Fruit fly (Drosophila melanogaster) whole organism, adult: ENCODE results near the gene CG10584.
A peak's percentile ranks its signal among the peaks of the same experiment; 100 is the strongest.

Experiments
- CG11617 ChIP-seq: fragments of 200-800 bp; sonication (Bioruptor generic); optimal IDR thresholded peaks from 2 replicates; lab custom pipeline; 2017; ENCODE audit warnings: mild to moderate bottlenecking, missing biosample characterization, missing genetic modification reagents, missing genetic modification characterization
- CG12768 ChIP-seq: fragments of 200-800 bp; sonication (Bioruptor generic); optimal IDR thresholded peaks from 2 replicates; lab custom pipeline; 2017; ENCODE audit warnings: missing biosample characterization, missing genetic modification characterization, mild to moderate bottlenecking, moderate library complexity, missing genetic modification reagents
- CG14711 ChIP-seq: fragments of 200-800 bp; sonication (Bioruptor generic); optimal IDR thresholded peaks from 2 replicates; lab custom pipeline; 2018; ENCODE audit warnings: missing biosample characterization, mild to moderate bottlenecking, missing genetic modification characterization, moderate library complexity
- CG1620 ChIP-seq: fragments of 200-800 bp; sonication (Bioruptor generic); optimal IDR thresholded peaks from 2 replicates; lab custom pipeline; 2016; ENCODE audit warnings: missing biosample characterization, missing genetic modification characterization
- CG33017 ChIP-seq: fragments of 200-800 bp; sonication (Bioruptor generic); optimal IDR thresholded peaks from 2 replicates; lab custom pipeline; 2018; ENCODE audit warnings: missing biosample characterization, mild to moderate bottlenecking, missing genetic modification characterization, moderate library complexity
- CG5204 ChIP-seq: fragments of 200-800 bp; sonication (Bioruptor generic); optimal IDR thresholded peaks from 2 replicates; lab custom pipeline; 2016; ENCODE audit warnings: missing biosample characterization, missing genetic modification characterization
- CG7045 ChIP-seq: fragments of 200-800 bp; sonication (Bioruptor generic); optimal IDR thresholded peaks from 2 replicates; lab custom pipeline; 2017; ENCODE audit warnings: missing biosample characterization, mild to moderate bottlenecking, missing genetic modification characterization
- CG7101 ChIP-seq: fragments of 200-800 bp; sonication (Bioruptor generic); optimal IDR thresholded peaks from 2 replicates; lab custom pipeline; 2018; ENCODE audit warnings: missing biosample characterization, mild to moderate bottlenecking, missing genetic modification characterization, moderate library complexity
- Clk ChIP-seq: fragments of 200-800 bp; sonication (Bioruptor generic); optimal IDR thresholded peaks from 2 replicates; lab custom pipeline; 2017; ENCODE audit warnings: missing biosample characterization, missing genetic modification characterization
- Crg-1 ChIP-seq: fragments of 200-800 bp; sonication (Bioruptor generic); optimal IDR thresholded peaks from 2 replicates; lab custom pipeline; 2016; ENCODE audit warnings: missing biosample characterization, missing genetic modification characterization
- Hr96 ChIP-seq: fragments of 200-800 bp; sonication (Bioruptor generic); optimal IDR thresholded peaks from 2 replicates; lab custom pipeline; 2016; ENCODE audit warnings: missing biosample characterization, missing genetic modification characterization
- Mnt ChIP-seq: fragments of 200-800 bp; sonication (Bioruptor generic); optimal IDR thresholded peaks from 2 replicates; lab custom pipeline; 2016; ENCODE audit warnings: missing biosample characterization, mild to moderate bottlenecking, missing genetic modification characterization
- bab1 ChIP-seq: fragments of 200-800 bp; sonication (Bioruptor generic); optimal IDR thresholded peaks from 3 replicates; lab custom pipeline; 2019; ENCODE audit warnings: missing biosample characterization, mild to moderate bottlenecking, missing genetic modification characterization, moderate library complexity
- cic ChIP-seq: fragments of 200-800 bp; sonication (Bioruptor generic); optimal IDR thresholded peaks from 2 replicates; lab custom pipeline; 2017; ENCODE audit warnings: missing biosample characterization, mild to moderate bottlenecking, missing genetic modification characterization, moderate library complexity
- cnc ChIP-seq, 2 experiments: fragments of >200 bp; optimal IDR thresholded peaks; 2 replicates each; lab custom pipeline; 2017
- kay ChIP-seq: fragments of 200-800 bp; sonication (Bioruptor generic); peaks from one replicate; lab custom pipeline; 2016; ENCODE audit warnings: missing biosample characterization, missing genetic modification characterization, borderline replicate concordance
- ovo ChIP-seq: fragments of 200-800 bp; sonication (Bioruptor generic); optimal IDR thresholded peaks from 2 replicates; lab custom pipeline; 2016; ENCODE audit warnings: missing biosample characterization, missing genetic modification characterization
- pad ChIP-seq: fragments of 200-800 bp; sonication (Bioruptor generic); optimal IDR thresholded peaks from 3 replicates; lab custom pipeline; 2017; ENCODE audit warnings: missing biosample characterization, missing genetic modification characterization, mild to moderate bottlenecking, moderate library complexity, missing genetic modification reagents
- tj ChIP-seq: fragments of 200-800 bp; sonication (Bioruptor generic); optimal IDR thresholded peaks from 3 replicates; lab custom pipeline; 2017; ENCODE audit warnings: missing biosample characterization, mild to moderate bottlenecking, missing genetic modification characterization, moderate library complexity
- toe ChIP-seq: fragments of 200-800 bp; sonication (Bioruptor generic); optimal IDR thresholded peaks from 2 replicates; lab custom pipeline; 2016; ENCODE audit warnings: missing biosample characterization, missing genetic modification characterization

The CG10584 gene

dm6 chr3L:21066210-21066912 lies 35.2 kb upstream of the CG10584 start:
- TF ChIP-seq kay (GFP tag; lab: Kevin White, UChicago) (no peak), Mnt (no peak), toe (GFP tag; lab: Kevin White, UChicago) (no peak), cnc (optimal IDR thresholded peaks at IDR 0.05; lab: Kevin White, UChicago) (no peak), Clk (GFP tag; lab: Kevin White, UChicago) (no peak), CG33017 (tag; lab: Kevin White, UChicago) (no peak), CG1620 (GFP tag; lab: Kevin White, UChicago) (no peak), ovo (GFP tag; lab: Kevin White, UChicago) (no peak), tj (GFP tag; lab: Kevin White, UChicago) (no peak)

- peak; percentile 32 for TF ChIP-seq CG12768 (GFP tag; lab: Kevin White, UChicago)
- TF ChIP-seq CG33017 (tag; lab: Kevin White, UChicago) = peak; percentile 49
- no peak for TF ChIP-seq pad (GFP tag; lab: Kevin White, UChicago)
- peak; percentile 44 for TF ChIP-seq cic (GFP tag; lab: Kevin White, UChicago)
- TF ChIP-seq CG7101 (tag; lab: Kevin White, UChicago) = peak; percentile 12
- no peak for TF ChIP-seq CG11617 (GFP tag; lab: Kevin White, UChicago)
- no peak for TF ChIP-seq Crg-1 (GFP tag; lab: Kevin White, UChicago)
- TF ChIP-seq ovo (GFP tag; lab: Kevin White, UChicago) = no peak
Measured at dm6 chr3L:21065212-21065902, 34.2 kb upstream of the CG10584 start, which contains the start of gene CG43072. CG43072 (plus strand) TSS chr3L:21065852.

- TF ChIP-seq CG14711 = no peak
- TF ChIP-seq bab1 (GFP tag; lab: Kevin White, UChicago) = no peak
- no peak for TF ChIP-seq pad (GFP tag; lab: Kevin White, UChicago)
- no peak for TF ChIP-seq CG12768 (GFP tag; lab: Kevin White, UChicago)
- no peak for TF ChIP-seq CG5204
- no peak for TF ChIP-seq ovo (GFP tag; lab: Kevin White, UChicago)
- no peak for TF ChIP-seq CG11617 (GFP tag; lab: Kevin White, UChicago)
- no peak for TF ChIP-seq CG7045
- no peak for TF ChIP-seq CG33017 (tag; lab: Kevin White, UChicago)
- TF ChIP-seq cnc (optimal IDR thresholded peaks at IDR 0.05; lab: Kevin White, UChicago) = no peak
- no peak for TF ChIP-seq CG1620 (GFP tag; lab: Kevin White, UChicago)
Measured at dm6 chr3L:21064587-21064986, 33.4 kb upstream of the CG10584 start.

DNA sequence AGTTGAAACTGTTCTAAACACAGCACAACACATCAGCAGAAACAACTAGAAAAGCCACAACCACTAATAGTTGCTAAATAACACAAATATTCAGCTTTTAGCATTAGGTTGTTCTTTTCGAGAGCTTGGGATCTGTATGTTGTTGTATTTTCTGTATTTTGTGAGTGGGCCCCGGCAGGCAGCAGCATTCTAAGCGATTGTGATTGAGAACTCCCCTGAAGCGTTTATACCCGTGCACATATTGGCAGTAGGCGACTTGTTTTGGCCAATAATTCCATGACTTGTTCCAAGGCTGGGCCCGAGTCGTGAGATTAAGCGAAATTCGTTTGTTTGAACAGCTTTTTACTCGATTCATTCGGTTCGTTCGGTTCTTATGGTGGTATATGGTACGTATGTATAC lies 30.8 kb upstream of the CG10584 start:
- TF ChIP-seq pad (GFP tag; lab: Kevin White, UChicago) (no peak), CG1620 (GFP tag; lab: Kevin White, UChicago) (no peak), toe (GFP tag; lab: Kevin White, UChicago) (no peak), cic (GFP tag; lab: Kevin White, UChicago) (no peak), ovo (GFP tag; lab: Kevin White, UChicago) (no peak), CG5204 (no peak), CG11617 (GFP tag; lab: Kevin White, UChicago) (no peak)

dm6 chr3L:21060189-21061070 lies 29.3 kb upstream of the CG10584 start:
- TF ChIP-seq tj (GFP tag; lab: Kevin White, UChicago) (no peak), CG14711 (peak; percentile 44), CG7045 (peak; percentile 13), CG12768 (GFP tag; lab: Kevin White, UChicago) (peak; percentile 5), cnc (optimal IDR thresholded peaks at IDR 0.05; lab: Kevin White, UChicago) (no peak), kay (GFP tag; lab: Kevin White, UChicago) (peak; percentile 55), CG11617 (GFP tag; lab: Kevin White, UChicago) (peak; percentile 23), toe (GFP tag; lab: Kevin White, UChicago) (no peak), CG5204 (no peak), pad (GFP tag; lab: Kevin White, UChicago) (peak; percentile 3), Hr96 (GFP tag; lab: Kevin White, UChicago) (no peak), ovo (GFP tag; lab: Kevin White, UChicago) (no peak), CG7101 (tag; lab: Kevin White, UChicago) (peak; percentile 27), bab1 (GFP tag; lab: Kevin White, UChicago) (peak; percentile 17), Mnt (no peak), CG33017 (tag; lab: Kevin White, UChicago) (peak; percentile 22)
